Worm (Caenorhabditis elegans) whole organism, young adult: Measurements from ENCODE around the gene H12I13.6.

Source experiments
- F10E7.11 ChIP-seq: sonication (generic microtip); optimal IDR thresholded peaks from 2 replicates; lab custom pipeline; 2017; ENCODE audit warnings: mild to moderate bottlenecking, missing genetic modification characterization, moderate library complexity, missing compliant biosample characterization
- F23B12.7 ChIP-seq: sonication (generic microtip); optimal IDR thresholded peaks from 2 replicates; lab custom pipeline; 2017; ENCODE audit warnings: missing genetic modification characterization, mild to moderate bottlenecking, missing compliant biosample characterization, antibody characterized with exemption, moderate library complexity; ENCODE audit not compliant: insufficient read depth
- F39B2.1 ChIP-seq: fragments of 200-800 bp; sonication (Bioruptor generic); IDR thresholded peaks from 2 replicates; pipeline ENCODE4 v1.3.6; 2022; ENCODE audit warnings: missing genetic modification reagents, missing genetic modification characterization, missing compliant biosample characterization
- F49E8.2 ChIP-seq: sonication (generic microtip); optimal IDR thresholded peaks from 3 replicates; lab custom pipeline; 2017; ENCODE audit warnings: missing genetic modification characterization, mild to moderate bottlenecking, missing compliant biosample characterization, antibody characterized with exemption, moderate library complexity; ENCODE audit not compliant: insufficient read depth
- F52B5.7 ChIP-seq: sonication (generic microtip); optimal IDR thresholded peaks from 2 replicates; lab custom pipeline; 2016; ENCODE audit warnings: mild to moderate bottlenecking, missing genetic modification characterization, missing compliant biosample characterization
- Y53G8AR.9 ChIP-seq: fragments of 200-800 bp; sonication (Bioruptor generic); conservative IDR thresholded peaks from 2 replicates; pipeline ENCODE4 v1.3.6; 2022; ENCODE audit warnings: missing genetic modification reagents, missing genetic modification characterization, missing compliant biosample characterization
- Y67H2A.10 ChIP-seq: fragments of 200-800 bp; sonication (Bioruptor generic); conservative IDR thresholded peaks from 2 replicates; pipeline ENCODE4 v1.3.6; 2022; ENCODE audit warnings: missing genetic modification reagents, missing genetic modification characterization, missing compliant biosample characterization
- ZK185.1 ChIP-seq: sonication (generic microtip); optimal IDR thresholded peaks from 2 replicates; lab custom pipeline; 2016; ENCODE audit warnings: mild to moderate bottlenecking, missing genetic modification characterization, missing compliant biosample characterization; ENCODE audit not compliant: poor library complexity, severe bottlenecking
- ama-1 ChIP-seq, 3 experiments: fragments of 150-350 bp in 1 of 3; sonication (generic microtip) in 2 of 3; optimal IDR thresholded peaks; 2 replicates each; lab custom pipeline; 2014 to 2018; ENCODE audit warnings: missing biosample characterization in 2 of 3, missing genetic modification characterization in 2 of 3, missing genetic modification reagents in 2 of 3
- aptf-2 ChIP-seq: fragments of 200-800 bp; sonication (Bioruptor generic); conservative IDR thresholded peaks from 2 replicates; pipeline ENCODE4 v1.3.6; 2022; ENCODE audit warnings: missing genetic modification reagents, missing genetic modification characterization, missing compliant biosample characterization
- aptf-3 ChIP-seq: fragments of 200-800 bp; sonication (Bioruptor generic); IDR thresholded peaks from 2 replicates; pipeline ENCODE4 v1.3.6; 2022; ENCODE audit warnings: missing genetic modification characterization, missing compliant biosample characterization
- atf-7 ChIP-seq: sonication (generic microtip); optimal IDR thresholded peaks from 2 replicates; lab custom pipeline; 2017; ENCODE audit warnings: mild to moderate bottlenecking, missing genetic modification characterization, missing compliant biosample characterization
- attf-3 ChIP-seq: fragments of 200-800 bp; sonication (Bioruptor generic); conservative IDR thresholded peaks from 2 replicates; pipeline ENCODE4 v1.3.6; 2022; ENCODE audit warnings: missing genetic modification reagents, missing genetic modification characterization, missing compliant biosample characterization
- attf-5 ChIP-seq: fragments of 200-800 bp; sonication (Bioruptor generic); optimal IDR thresholded peaks from 2 replicates; lab custom pipeline; 2018; ENCODE audit warnings: mild to moderate bottlenecking, missing genetic modification characterization, missing compliant biosample characterization
- bed-1 ChIP-seq: fragments of 200-800 bp; sonication (Bioruptor generic); IDR thresholded peaks from 2 replicates; pipeline ENCODE4 v1.3.6; 2022; ENCODE audit warnings: missing genetic modification reagents, missing genetic modification characterization, missing compliant biosample characterization
- ccch-3 ChIP-seq: fragments of 200-800 bp; sonication (Bioruptor generic); optimal IDR thresholded peaks from 2 replicates; lab custom pipeline; 2018; ENCODE audit warnings: mild to moderate bottlenecking, missing genetic modification characterization, missing compliant biosample characterization
- ceh-100 ChIP-seq: fragments of 200-800 bp; sonication (Bioruptor generic); IDR thresholded peaks from 2 replicates; pipeline ENCODE4 v1.3.6; 2022; ENCODE audit warnings: missing genetic modification reagents, missing genetic modification characterization, missing compliant biosample characterization
- ceh-27 ChIP-seq: fragments of 200-800 bp; sonication (Bioruptor generic); optimal IDR thresholded peaks from 2 replicates; lab custom pipeline; 2018; ENCODE audit warnings: mild to moderate bottlenecking, missing genetic modification characterization, moderate library complexity, missing compliant biosample characterization
- ceh-58 ChIP-seq: fragments of 200-800 bp; sonication (Bioruptor generic); IDR thresholded peaks from 2 replicates; pipeline ENCODE4 v1.3.6; 2022; ENCODE audit warnings: missing genetic modification characterization, missing compliant biosample characterization
- die-1 ChIP-seq: sonication (generic microtip); optimal IDR thresholded peaks from 2 replicates; lab custom pipeline; 2016; ENCODE audit warnings: missing genotype, mild to moderate bottlenecking, missing genetic modification characterization, missing compliant biosample characterization
- dpl-1 ChIP-seq: fragments of 150-350 bp; optimal IDR thresholded peaks from 2 replicates; lab custom pipeline; 2014; ENCODE audit warnings: missing biosample characterization, missing genetic modification reagents, missing genetic modification characterization
- hrde-1 ChIP-seq: sonication (generic microtip); optimal IDR thresholded peaks from 2 replicates; lab custom pipeline; 2016; ENCODE audit warnings: missing genetic modification characterization, mild to moderate bottlenecking, missing compliant biosample characterization, moderate library complexity, missing genotype, missing genetic modification reagents, borderline replicate concordance
- lin-40 ChIP-seq: sonication (generic microtip); optimal IDR thresholded peaks from 2 replicates; lab custom pipeline; 2016; ENCODE audit warnings: missing genetic modification characterization, mild to moderate bottlenecking, missing compliant biosample characterization, missing genotype, missing genetic modification reagents
- madf-6 ChIP-seq: fragments of 200-800 bp; sonication (Bioruptor generic); IDR thresholded peaks from 2 replicates; pipeline ENCODE4 v1.3.6; 2022; ENCODE audit warnings: missing genetic modification reagents, missing genetic modification characterization, missing compliant biosample characterization
- madf-8 ChIP-seq: fragments of 200-800 bp; sonication (Bioruptor generic); conservative IDR thresholded peaks from 2 replicates; pipeline ENCODE4 v1.3.6; 2022; ENCODE audit warnings: missing genetic modification reagents, missing genetic modification characterization, missing compliant biosample characterization
- nfyb-1 ChIP-seq: fragments of 200-800 bp; sonication (Bioruptor generic); IDR thresholded peaks from 2 replicates; pipeline ENCODE4 v1.3.6; 2022; ENCODE audit warnings: missing genetic modification reagents, missing genetic modification characterization, missing compliant biosample characterization
- nhr-179 ChIP-seq: sonication (generic microtip); optimal IDR thresholded peaks from 2 replicates; lab custom pipeline; 2016; ENCODE audit warnings: mild to moderate bottlenecking, missing genetic modification characterization, missing compliant biosample characterization
- rcor-1 ChIP-seq: fragments of 200-800 bp; sonication (Bioruptor generic); IDR thresholded peaks from 2 replicates; pipeline ENCODE4 v1.3.6; 2022; ENCODE audit warnings: missing genetic modification reagents, missing genetic modification characterization, missing compliant biosample characterization
- rec-8 ChIP-seq, 2 experiments: sonication (generic microtip); optimal IDR thresholded peaks; 2 replicates each; lab custom pipeline; 2016; ENCODE audit warnings: mild to moderate bottlenecking in 2 of 2, missing genetic modification characterization in 2 of 2, missing genetic modification reagents in 2 of 2, missing genotype in 2 of 2, missing biosample characterization in 1 of 2, missing compliant biosample characterization in 1 of 2, moderate library complexity in 1 of 2
- tlf-1 ChIP-seq: fragments of 200-800 bp; sonication (Bioruptor generic); optimal IDR thresholded peaks from 2 replicates; lab custom pipeline; 2018; ENCODE audit warnings: mild to moderate bottlenecking, missing genetic modification characterization, missing compliant biosample characterization
- unc-62 ChIP-seq: fragments of 150-350 bp; optimal IDR thresholded peaks from 2 replicates; lab custom pipeline; 2014; ENCODE audit warnings: missing biosample characterization, missing genetic modification reagents, missing genetic modification characterization
- ztf-18 ChIP-seq: sonication (generic microtip); optimal IDR thresholded peaks from 2 replicates; lab custom pipeline; 2016; ENCODE audit warnings: missing genotype, mild to moderate bottlenecking, missing genetic modification characterization, missing compliant biosample characterization
- ztf-28 ChIP-seq: fragments of 200-800 bp; sonication (Bioruptor generic); IDR thresholded peaks from 2 replicates; pipeline ENCODE4 v1.3.6; 2022; ENCODE audit warnings: missing genetic modification reagents, missing genetic modification characterization, missing compliant biosample characterization

The H12I13.6 gene

DNA sequence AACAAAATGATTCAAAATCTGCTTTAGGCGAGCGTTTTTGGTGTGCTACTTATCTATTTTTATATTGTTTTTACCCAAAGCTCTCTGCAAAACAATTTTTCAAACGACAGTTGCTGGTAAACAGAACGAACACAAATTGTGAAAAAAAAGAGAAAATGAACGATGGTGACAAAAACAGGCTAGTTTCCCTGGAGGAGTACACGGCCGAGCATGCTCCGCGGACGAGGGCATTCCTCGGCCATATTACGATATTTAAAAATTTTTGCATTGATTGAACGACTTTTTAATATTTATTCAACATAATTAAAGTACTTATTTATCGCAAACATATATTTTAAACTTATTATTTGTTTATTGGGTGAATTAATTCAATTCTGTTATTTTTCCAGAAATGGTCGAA, 19.7 kb downstream of the H12I13.6 start, which contains the start of the genes tpp-2 and rbbp-5 (continued):
- TF ChIP-seq atf-7 (tag; lab: Kevin White, UChicago) (no peak), aptf-3 (no peak), ztf-18 (tag; lab: Kevin White, UChicago) (peak; percentile 44), madf-8 (GFP tag; lab: Robert Waterston, UW) (peak; percentile 48), rcor-1 (GFP tag; lab: Robert Waterston, UW) (no peak), ccch-3 (GFP tag; lab: Kevin White, UChicago) (peak; percentile 4), ZK185.1 (peak; percentile 81), ceh-100 (GFP tag; lab: Robert Waterston, UW) (0 out of 2 replicates have a peak, but pooled peaks have one; percentile 24), hrde-1 (tag; lab: Kevin White, UChicago) (no peak), aptf-2 (GFP tag; lab: Robert Waterston, UW) (peak; percentile 55; the same call in 1 of the 2 replicates), attf-3 (GFP tag; lab: Robert Waterston, UW) (peak; percentile 65), ceh-58 (GFP tag; lab: Robert Waterston, UW) (no peak), madf-6 (peak; percentile 43; the same call in 1 of the 2 replicates), attf-5 (GFP tag; lab: Kevin White, UChicago) (peak; percentile 38), rec-8 (tag; optimal IDR thresholded peaks at IDR 0.05; lab: Kevin White, UChicago) (peak in 1 of 2 experiments; percentile 29), ceh-27 (GFP tag; lab: Kevin White, UChicago) (peak; percentile 72), F23B12.7 (tag; lab: Kevin White, UChicago) (peak; percentile 81), F10E7.11 (no peak), nhr-179 (tag; lab: Kevin White, UChicago) (no peak), Y53G8AR.9 (no peak)

DNA sequence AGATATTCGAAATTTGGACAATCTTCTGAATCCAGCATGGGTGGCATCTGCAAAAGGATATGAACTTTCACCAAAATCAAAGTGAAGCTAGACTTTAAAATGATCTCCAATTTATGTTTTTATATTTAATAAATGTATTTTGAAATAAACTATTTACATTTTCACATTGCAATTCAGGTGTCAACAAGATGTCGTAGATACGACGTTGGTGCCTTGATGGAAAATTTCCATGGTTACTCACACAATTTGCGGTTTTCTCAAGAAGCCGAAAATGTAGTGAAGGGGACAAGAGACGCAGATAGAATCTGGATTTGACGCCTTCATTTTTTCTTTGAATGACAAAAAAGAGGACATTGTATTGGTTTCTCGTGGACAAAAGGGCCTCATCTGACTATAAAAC, 21.8 kb downstream of the H12I13.6 start, which contains the start of gene rgs-3:
Gene rgs-3, plus strand, starts transcription at position 301 of the 400 bp plus-strand sequence.
- no peak for TF ChIP-seq F39B2.1 (GFP tag; lab: Robert Waterston, UW)
- TF ChIP-seq dpl-1 (GFP tag; lab: Kevin White, UChicago): no peak
- no peak for TF ChIP-seq ztf-18 (tag; lab: Kevin White, UChicago)
- no peak for TF ChIP-seq unc-62 (GFP tag; lab: Kevin White, UChicago)
- TF ChIP-seq aptf-3: no peak
- TF ChIP-seq, all 124 proteins: peak for 0

DNA sequence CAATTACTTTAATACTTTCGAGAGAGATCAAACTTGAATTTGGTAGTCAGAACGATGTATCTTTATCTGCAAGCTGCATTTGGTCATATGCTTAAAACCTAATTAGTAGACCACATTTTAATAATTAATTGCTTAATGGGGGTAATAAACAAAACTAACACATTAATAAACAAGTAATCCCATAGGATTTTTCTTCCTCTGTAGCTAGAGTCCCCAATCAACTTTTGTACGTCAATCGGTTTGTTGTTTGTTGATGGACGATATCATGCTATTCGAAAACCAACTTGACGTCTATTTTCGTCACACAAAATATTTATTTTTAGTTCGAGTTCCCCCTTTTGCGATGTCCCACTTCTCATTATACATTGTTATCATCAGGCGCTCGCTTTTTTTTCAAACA, 23.8 kb downstream of the H12I13.6 start:
- TF ChIP-seq ama-1 (optimal IDR thresholded peaks at IDR 0.05; lab: Kevin White, UChicago) (no peak), ama-1 (GFP tag; optimal IDR thresholded peaks at IDR 0.05; lab: Kevin White, UChicago) (no peak), ceh-100 (GFP tag; lab: Robert Waterston, UW) (no peak), lin-40 (tag; lab: Kevin White, UChicago) (no peak), ztf-28 (GFP tag; lab: Robert Waterston, UW) (no peak)

DNA sequence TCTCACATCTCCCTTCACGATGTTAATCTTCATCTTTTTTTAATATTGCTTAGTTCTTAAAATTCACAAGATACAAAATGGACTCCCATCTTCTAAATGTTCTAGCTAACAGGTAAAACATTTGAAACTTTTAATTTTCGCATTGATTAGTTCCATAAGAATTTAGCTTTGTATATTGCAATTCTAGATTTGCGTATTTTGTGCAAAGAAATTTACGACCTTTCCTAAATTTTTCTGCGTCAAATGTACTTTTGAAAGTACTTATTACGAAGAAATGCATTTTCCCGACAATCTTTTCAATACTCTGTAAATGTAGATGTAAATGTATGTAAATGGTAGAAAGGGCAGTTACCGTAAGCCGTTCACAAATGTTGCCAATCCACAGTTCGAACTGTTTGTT, 26.3 kb downstream of the H12I13.6 start:
- no peak for TF ChIP-seq Y67H2A.10 (GFP tag; lab: Robert Waterston, UW)
- no peak for TF ChIP-seq tlf-1 (GFP tag; lab: Kevin White, UChicago)
- no peak for TF ChIP-seq nfyb-1 (GFP tag; lab: Robert Waterston, UW)
- no peak for TF ChIP-seq F49E8.2 (tag; lab: Kevin White, UChicago)
- no peak for TF ChIP-seq bed-1 (GFP tag; lab: Robert Waterston, UW)
- TF ChIP-seq die-1 (tag; lab: Kevin White, UChicago): no peak
- no peak for TF ChIP-seq F52B5.7 (tag; lab: Kevin White, UChicago)
- TF ChIP-seq, all 124 proteins: peak for 0
